Fruit fly (Drosophila melanogaster) S2 (cell line): ENCODE data around the gene Adss.

Experiments
- CG8478 ChIP-seq: fragments of >200 bp; optimal IDR thresholded peaks from 2 replicates; lab custom pipeline; 2018
- CTCF ChIP-seq, 2 experiments: fragments of >200 bp; optimal IDR thresholded peaks; 2 replicates each; lab custom pipeline; 2018

DNA sequence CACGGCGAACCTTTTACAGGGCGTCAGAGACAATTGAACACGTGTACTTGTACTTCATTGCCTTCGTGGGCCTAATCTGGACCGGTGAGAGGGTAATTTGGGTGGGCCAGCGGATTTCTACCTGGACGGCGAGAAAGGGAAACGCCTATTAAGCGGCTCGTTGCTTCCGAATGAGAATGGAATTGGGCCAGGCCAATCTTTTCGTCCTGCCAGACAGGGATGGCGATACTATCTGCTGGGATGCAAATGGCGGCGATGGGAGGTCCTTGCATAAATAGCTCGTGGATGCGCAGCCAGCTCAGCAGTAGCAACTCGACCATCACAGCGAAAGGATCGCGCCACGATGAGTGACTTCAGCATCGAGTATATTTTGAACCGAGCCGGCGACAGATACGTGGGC is 16.4 kb upstream of the Adss start, which contains the start of gene CG15696:
- TF ChIP-seq CTCF (optimal IDR thresholded peaks at IDR 0.05; lab: Kevin White, UChicago) = no peak
- no peak for TF ChIP-seq CG8478 (lab: Kevin White, UChicago)
